Worm (Caenorhabditis elegans) whole organism, L4/young adult: ENCODE data around the gene F25D1.5.

Experiments
- W03F9.2 ChIP-seq: fragments of 150-350 bp; optimal IDR thresholded peaks from 2 replicates; lab custom pipeline; 2014; ENCODE audit warnings: missing biosample characterization, missing genetic modification characterization
- him-1 ChIP-seq: sonication (generic microtip); optimal IDR thresholded peaks from 2 replicates; lab custom pipeline; 2016; ENCODE audit warnings: missing genotype, missing genetic modification reagents, missing genetic modification characterization, missing compliant biosample characterization

DNA sequence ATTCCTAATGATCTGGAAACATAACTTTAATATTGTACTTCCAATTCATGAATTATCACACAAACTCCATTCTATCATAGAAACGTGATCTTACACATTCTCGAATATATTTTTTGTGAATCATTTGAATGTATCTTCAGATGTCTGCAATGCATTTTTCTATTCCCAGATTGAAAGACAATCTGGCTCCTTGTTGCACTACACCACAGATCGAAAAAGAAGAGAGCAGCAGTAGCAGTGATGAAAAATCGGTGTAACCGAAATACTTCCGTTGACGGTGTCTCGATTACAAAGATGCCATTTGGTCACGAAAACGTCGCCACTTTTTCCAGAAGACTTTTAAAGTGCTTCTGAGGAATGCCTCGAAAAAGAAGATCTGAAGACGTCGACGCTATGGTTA is 6.6 kb downstream of the F25D1.5 start, which contains the start of gene degt-1:
- no peak for TF ChIP-seq him-1 (tag; lab: Kevin White, UChicago)
- TF ChIP-seq W03F9.2 (tag; lab: Kevin White, UChicago), result no peak
